Fruit fly (Drosophila melanogaster): Measurements from ENCODE around the gene CG7341.

Gene CG7341

DNA sequence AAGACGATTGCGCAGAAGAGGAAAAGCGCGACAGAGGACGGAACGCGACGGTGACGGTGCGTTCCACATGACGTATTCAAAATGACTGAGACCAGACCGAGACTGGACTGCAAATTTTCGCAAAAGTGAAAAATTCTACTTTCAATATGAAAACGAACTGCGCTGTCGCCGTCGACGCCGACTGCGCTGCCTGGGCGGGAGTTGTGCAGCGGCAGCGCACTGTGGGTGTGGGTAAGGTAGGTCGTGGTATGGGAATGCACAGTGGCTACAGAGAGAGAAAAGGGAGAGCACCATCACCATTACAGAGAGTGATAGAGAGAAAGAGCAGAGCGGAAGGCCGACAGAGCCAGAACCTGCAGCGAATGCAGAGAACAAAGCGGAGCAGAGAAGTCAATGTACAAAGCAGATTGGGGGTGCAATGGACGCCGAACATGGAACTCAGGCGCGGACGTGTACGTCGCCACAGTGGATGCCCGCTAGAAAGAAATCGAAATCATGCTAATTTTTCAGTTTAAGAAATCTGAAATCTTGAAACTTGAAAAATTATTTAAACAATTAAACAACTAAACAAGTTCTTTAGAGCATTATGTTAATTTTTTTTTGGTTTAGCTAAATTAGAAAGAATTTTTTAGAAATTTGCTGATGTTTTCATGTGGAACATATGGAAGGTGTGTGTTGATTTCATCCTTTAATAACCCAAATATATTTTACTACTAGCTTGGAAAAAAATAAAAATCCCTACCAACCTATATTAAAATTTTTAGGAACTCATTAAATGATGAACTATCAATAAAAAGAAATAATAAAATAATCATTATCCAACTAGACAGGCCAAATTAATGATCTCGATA lies 47.9 kb upstream of the CG7341 start, which contains the start of gene Eip75B (continued):
- TF ChIP-seq CG6813 (GFP tag; optimal IDR thresholded peaks at IDR 0.05) (no peak), Neu2 (GFP tag; optimal IDR thresholded peaks at IDR 0.05; ENCODE audit: borderline replicate concordance) (no peak), CG1529 (GFP tag; optimal IDR thresholded peaks at IDR 0.05) (peak; percentile 9), CG18764 (GFP tag; optimal IDR thresholded peaks at IDR 0.05) (no peak), cato (GFP tag; optimal IDR thresholded peaks at IDR 0.05; ENCODE audit: borderline replicate concordance) (no peak), CG18262 (tag; optimal IDR thresholded peaks at IDR 0.05) (peak; percentile 57), ttk (GFP tag; IDR thresholded peaks at IDR 0.05) (no peak), Sin3A (optimal IDR thresholded peaks at IDR 0.05) (no peak), h (optimal IDR thresholded peaks at IDR 0.05) (no peak), CG9797 (GFP tag; optimal IDR thresholded peaks at IDR 0.05) (no peak), Bteb2 (GFP tag; optimal IDR thresholded peaks at IDR 0.05) (no peak), Opbp (GFP tag; IDR thresholded peaks at IDR 0.05; ENCODE audit: partially characterized antibody) (no peak), Sox100B (GFP tag; optimal IDR thresholded peaks at IDR 0.05) (peak; percentile 34), prd (optimal IDR thresholded peaks at IDR 0.05) (no peak), prd (GFP tag; IDR thresholded peaks at IDR 0.05) (no peak), fd96Cb (tag; optimal IDR thresholded peaks at IDR 0.05) (peak; percentile 4), ERR (GFP tag; optimal IDR thresholded peaks at IDR 0.05) (no peak), abd-A (tag; optimal IDR thresholded peaks at IDR 0.05) (no peak), jumu (GFP tag; optimal IDR thresholded peaks at IDR 0.05) (no peak), CG9727 (GFP tag; optimal IDR thresholded peaks at IDR 0.05) (peak; percentile 27), sc (optimal IDR thresholded peaks at IDR 0.05) (no peak), sc (GFP tag; optimal IDR thresholded peaks at IDR 0.05) (no peak), sisA (GFP tag; IDR thresholded peaks at IDR 0.05) (no peak), Hmx (GFP tag; optimal IDR thresholded peaks at IDR 0.05) (no peak), gem (tag; optimal IDR thresholded peaks at IDR 0.05) (peak; percentile 49), sna (GFP tag; IDR thresholded peaks at IDR 0.05; ENCODE audit: partially characterized antibody) (no peak), vnd (GFP tag; IDR thresholded peaks at IDR 0.05; ENCODE audit: partially characterized antibody) (no peak), ewg (GFP tag; optimal IDR thresholded peaks at IDR 0.05) (no peak), Kr (GFP tag; optimal IDR thresholded peaks at IDR 0.05) (no peak), cas (GFP tag; IDR thresholded peaks at IDR 0.05) (no peak), Atf-2 (GFP tag; optimal IDR thresholded peaks at IDR 0.05) (no peak), Vsx1 (GFP tag; optimal IDR thresholded peaks at IDR 0.05) (no peak), CG9876 (GFP tag; optimal IDR thresholded peaks at IDR 0.05) (no peak), tap (tag; optimal IDR thresholded peaks at IDR 0.05) (no peak), CG5180 (GFP tag; optimal IDR thresholded peaks at IDR 0.05) (no peak), lab (GFP tag; optimal IDR thresholded peaks at IDR 0.05) (no peak), CG34422 (GFP tag; IDR thresholded peaks at IDR 0.05) (no peak), Adf1 (GFP tag; IDR thresholded peaks at IDR 0.05) (peak; percentile 68), Drgx (GFP tag; IDR thresholded peaks at IDR 0.05) (peak; percentile 43; the same call in 1 of the 2 replicates), Lim3 (GFP tag; IDR thresholded peaks at IDR 0.05) (no peak), pzg (GFP tag; optimal IDR thresholded peaks at IDR 0.05) (no peak), Bgb (GFP tag; IDR thresholded peaks at IDR 0.05; ENCODE audit: partially characterized antibody) (no peak), Fer3 (tag; optimal IDR thresholded peaks at IDR 0.05) (no peak), ranshi (GFP tag; IDR thresholded peaks at IDR 0.05) (no peak), Xbp1 (GFP tag; optimal IDR thresholded peaks at IDR 0.05) (no peak), CG12071 (GFP tag; optimal IDR thresholded peaks at IDR 0.05) (no peak), org-1 (GFP tag; optimal IDR thresholded peaks at IDR 0.05) (no peak), CG3847 (GFP tag; IDR thresholded peaks at IDR 0.05) (no peak), lola (GFP tag; optimal IDR thresholded peaks at IDR 0.05) (peak in 1 of 3 experiments; percentile 59), aop (GFP tag; IDR thresholded peaks at IDR 0.05) (no peak)

Measured in whole organism, embryonic.